Worm (Caenorhabditis elegans): Measurements from ENCODE around the gene C30A5.10.
A peak's percentile ranks its signal among the peaks of the same experiment; 100 is the strongest.

- TF ChIP-seq R02D3.7 (tag; optimal IDR thresholded peaks at IDR 0.05) (no peak), sea-2 (GFP tag; optimal IDR thresholded peaks at IDR 0.05) (no peak), unc-62 (GFP tag; optimal IDR thresholded peaks at IDR 0.05) (no peak), nhr-28 (tag; optimal IDR thresholded peaks at IDR 0.05) (no peak), snpc-4 (tag; optimal IDR thresholded peaks at IDR 0.05) (no peak), ZK546.5 (tag; optimal IDR thresholded peaks at IDR 0.05) (no peak), fkh-2 (tag; optimal IDR thresholded peaks at IDR 0.05) (no peak), nhr-12 (tag; optimal IDR thresholded peaks at IDR 0.05) (no peak), fkh-10 (GFP tag; optimal IDR thresholded peaks at IDR 0.05) (no peak), ztf-11 (tag; optimal IDR thresholded peaks at IDR 0.05) (no peak), mdl-1 (tag; optimal IDR thresholded peaks at IDR 0.05) (no peak), elt-3 (tag; optimal IDR thresholded peaks at IDR 0.05) (no peak), nfya-1 (tag; optimal IDR thresholded peaks at IDR 0.05; ENCODE audit: insufficient read depth) (peak; percentile 43), pha-4 (tag; optimal IDR thresholded peaks at IDR 0.05) (peak; percentile 62)
Measured at ce11 chrIII:8158140-8158786, 51.4 kb downstream of the C30A5.10 start, which contains the start of gene atg-13.
